Fruit fly (Drosophila melanogaster) whole organism, embryonic: Measurements from ENCODE around the gene CG32537.

Source experiments
- CG9609 ChIP-seq: fragments of 200-800 bp; sonication (Bioruptor generic); optimal IDR thresholded peaks from 3 replicates; lab custom pipeline; 2016; ENCODE audit warnings: missing biosample characterization, missing genetic modification characterization
- sima ChIP-seq: fragments of 200-800 bp; sonication (Bioruptor generic); optimal IDR thresholded peaks from 2 replicates; lab custom pipeline; 2016; ENCODE audit warnings: missing biosample characterization, missing genetic modification characterization
- zen ChIP-seq: fragments of 200-800 bp; sonication (Bioruptor generic); optimal IDR thresholded peaks from 3 replicates; lab custom pipeline; 2018; ENCODE audit warnings: missing biosample characterization, mild to moderate bottlenecking, missing genetic modification characterization, moderate library complexity

DNA sequence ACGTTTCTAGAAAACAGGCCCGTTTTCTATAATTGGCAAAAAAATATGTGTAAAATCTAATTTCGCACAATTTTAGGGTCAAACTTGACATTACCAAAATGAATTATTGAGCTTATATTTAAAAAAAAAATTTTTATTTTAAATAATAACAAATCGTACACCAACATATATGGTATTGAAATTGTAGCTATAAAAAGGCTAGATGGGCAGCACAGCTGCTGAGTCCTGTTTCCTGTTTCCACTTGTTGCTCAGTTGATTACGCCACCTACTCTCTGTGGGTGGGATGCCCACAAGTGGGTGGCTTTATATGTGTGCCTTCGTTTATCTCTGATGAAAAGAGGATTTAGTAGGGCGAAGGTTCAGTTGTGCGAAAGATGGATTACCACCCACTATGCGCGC, 23.0 kb upstream of the CG32537 start:
- no peak for TF ChIP-seq zen (tag; lab: Kevin White, UChicago)
- no peak for TF ChIP-seq CG9609
- no peak for TF ChIP-seq sima (GFP tag; lab: Kevin White, UChicago)
